Fruit fly (Drosophila melanogaster) whole organism, adult: ENCODE results near the gene CG43350.
A peak's percentile ranks its signal among the peaks of the same experiment; 100 is the strongest.

Experiments
- CG11617 ChIP-seq: fragments of 200-800 bp; sonication (Bioruptor generic); optimal IDR thresholded peaks from 2 replicates; lab custom pipeline; 2017; ENCODE audit warnings: mild to moderate bottlenecking, missing biosample characterization, missing genetic modification reagents, missing genetic modification characterization
- CG12768 ChIP-seq: fragments of 200-800 bp; sonication (Bioruptor generic); optimal IDR thresholded peaks from 2 replicates; lab custom pipeline; 2017; ENCODE audit warnings: missing biosample characterization, missing genetic modification characterization, mild to moderate bottlenecking, moderate library complexity, missing genetic modification reagents
- CG14711 ChIP-seq: fragments of 200-800 bp; sonication (Bioruptor generic); optimal IDR thresholded peaks from 2 replicates; lab custom pipeline; 2018; ENCODE audit warnings: missing biosample characterization, mild to moderate bottlenecking, missing genetic modification characterization, moderate library complexity
- CG1620 ChIP-seq: fragments of 200-800 bp; sonication (Bioruptor generic); optimal IDR thresholded peaks from 2 replicates; lab custom pipeline; 2016; ENCODE audit warnings: missing biosample characterization, missing genetic modification characterization
- CG33017 ChIP-seq: fragments of 200-800 bp; sonication (Bioruptor generic); optimal IDR thresholded peaks from 2 replicates; lab custom pipeline; 2018; ENCODE audit warnings: missing biosample characterization, mild to moderate bottlenecking, missing genetic modification characterization, moderate library complexity
- CG5204 ChIP-seq: fragments of 200-800 bp; sonication (Bioruptor generic); optimal IDR thresholded peaks from 2 replicates; lab custom pipeline; 2016; ENCODE audit warnings: missing biosample characterization, missing genetic modification characterization
- CG7045 ChIP-seq: fragments of 200-800 bp; sonication (Bioruptor generic); optimal IDR thresholded peaks from 2 replicates; lab custom pipeline; 2017; ENCODE audit warnings: missing biosample characterization, mild to moderate bottlenecking, missing genetic modification characterization
- CG7101 ChIP-seq: fragments of 200-800 bp; sonication (Bioruptor generic); optimal IDR thresholded peaks from 2 replicates; lab custom pipeline; 2018; ENCODE audit warnings: missing biosample characterization, mild to moderate bottlenecking, missing genetic modification characterization, moderate library complexity
- Clk ChIP-seq: fragments of 200-800 bp; sonication (Bioruptor generic); optimal IDR thresholded peaks from 2 replicates; lab custom pipeline; 2017; ENCODE audit warnings: missing biosample characterization, missing genetic modification characterization
- Crg-1 ChIP-seq: fragments of 200-800 bp; sonication (Bioruptor generic); optimal IDR thresholded peaks from 2 replicates; lab custom pipeline; 2016; ENCODE audit warnings: missing biosample characterization, missing genetic modification characterization
- Hr96 ChIP-seq: fragments of 200-800 bp; sonication (Bioruptor generic); optimal IDR thresholded peaks from 2 replicates; lab custom pipeline; 2016; ENCODE audit warnings: missing biosample characterization, missing genetic modification characterization
- Mnt ChIP-seq: fragments of 200-800 bp; sonication (Bioruptor generic); optimal IDR thresholded peaks from 2 replicates; lab custom pipeline; 2016; ENCODE audit warnings: missing biosample characterization, mild to moderate bottlenecking, missing genetic modification characterization
- bab1 ChIP-seq: fragments of 200-800 bp; sonication (Bioruptor generic); optimal IDR thresholded peaks from 3 replicates; lab custom pipeline; 2019; ENCODE audit warnings: missing biosample characterization, mild to moderate bottlenecking, missing genetic modification characterization, moderate library complexity
- cic ChIP-seq: fragments of 200-800 bp; sonication (Bioruptor generic); optimal IDR thresholded peaks from 2 replicates; lab custom pipeline; 2017; ENCODE audit warnings: missing biosample characterization, mild to moderate bottlenecking, missing genetic modification characterization, moderate library complexity
- cnc ChIP-seq, 2 experiments: fragments of >200 bp; optimal IDR thresholded peaks; 2 replicates each; lab custom pipeline; 2017
- kay ChIP-seq: fragments of 200-800 bp; sonication (Bioruptor generic); peaks from one replicate; lab custom pipeline; 2016; ENCODE audit warnings: missing biosample characterization, missing genetic modification characterization, borderline replicate concordance
- ovo ChIP-seq: fragments of 200-800 bp; sonication (Bioruptor generic); optimal IDR thresholded peaks from 2 replicates; lab custom pipeline; 2016; ENCODE audit warnings: missing biosample characterization, missing genetic modification characterization
- pad ChIP-seq: fragments of 200-800 bp; sonication (Bioruptor generic); optimal IDR thresholded peaks from 3 replicates; lab custom pipeline; 2017; ENCODE audit warnings: missing biosample characterization, missing genetic modification characterization, mild to moderate bottlenecking, moderate library complexity, missing genetic modification reagents
- tj ChIP-seq: fragments of 200-800 bp; sonication (Bioruptor generic); optimal IDR thresholded peaks from 3 replicates; lab custom pipeline; 2017; ENCODE audit warnings: missing biosample characterization, mild to moderate bottlenecking, missing genetic modification characterization, moderate library complexity
- toe ChIP-seq: fragments of 200-800 bp; sonication (Bioruptor generic); optimal IDR thresholded peaks from 2 replicates; lab custom pipeline; 2016; ENCODE audit warnings: missing biosample characterization, missing genetic modification characterization

The CG43350 gene

dm6 chr2L:9387240-9387672, 37.9 kb downstream of the CG43350 start, which contains the start of gene Aldh:
TSS of gene Aldh (plus strand) at chr2L:9387389.
- TF ChIP-seq bab1 (GFP tag; lab: Kevin White, UChicago) (peak; percentile 77), toe (GFP tag; lab: Kevin White, UChicago) (peak; percentile 72), Clk (GFP tag; lab: Kevin White, UChicago) (peak; percentile 78), ovo (GFP tag; lab: Kevin White, UChicago) (peak; percentile 40), CG7101 (tag; lab: Kevin White, UChicago) (peak; percentile 83), CG1620 (peak; percentile 57), Crg-1 (peak; percentile 66), CG7045 (GFP tag; lab: Kevin White, UChicago) (peak; percentile 87), CG5204 (GFP tag; lab: Kevin White, UChicago) (peak; percentile 70), CG11617 (GFP tag; lab: Kevin White, UChicago) (peak; percentile 82), kay (GFP tag; lab: Kevin White, UChicago) (peak; percentile 77), CG14711 (peak; percentile 70), Mnt (peak; percentile 31), Hr96 (GFP tag; lab: Kevin White, UChicago) (peak; percentile 60), tj (peak; percentile 46), cic (GFP tag; lab: Kevin White, UChicago) (peak; percentile 54), cnc (optimal IDR thresholded peaks at IDR 0.05; lab: Kevin White, UChicago) (no peak), CG33017 (tag; lab: Kevin White, UChicago) (peak; percentile 84), CG12768 (GFP tag; lab: Kevin White, UChicago) (peak; percentile 82), pad (GFP tag; lab: Kevin White, UChicago) (peak; percentile 93)

dm6 chr2L:9388013-9388605, 38.8 kb downstream of the CG43350 start:
- TF ChIP-seq cnc (optimal IDR thresholded peaks at IDR 0.05; lab: Kevin White, UChicago) (no peak), pad (GFP tag; lab: Kevin White, UChicago) (peak; percentile 78), ovo (GFP tag; lab: Kevin White, UChicago) (no peak), CG5204 (GFP tag; lab: Kevin White, UChicago) (peak; percentile 14), kay (GFP tag; lab: Kevin White, UChicago) (no peak), CG14711 (peak; percentile 84), CG12768 (GFP tag; lab: Kevin White, UChicago) (peak; percentile 73), cic (GFP tag; lab: Kevin White, UChicago) (peak; percentile 10), Crg-1 (peak; percentile 56), toe (GFP tag; lab: Kevin White, UChicago) (no peak), Clk (GFP tag; lab: Kevin White, UChicago) (peak; percentile 61), Hr96 (GFP tag; lab: Kevin White, UChicago) (no peak), Mnt (peak; percentile 44), tj (peak; percentile 85), CG33017 (tag; lab: Kevin White, UChicago) (peak; percentile 88), CG1620 (peak; percentile 33), CG11617 (GFP tag; lab: Kevin White, UChicago) (peak; percentile 63), CG7045 (GFP tag; lab: Kevin White, UChicago) (peak; percentile 63), bab1 (GFP tag; lab: Kevin White, UChicago) (peak; percentile 78), CG7101 (tag; lab: Kevin White, UChicago) (peak; percentile 81)

dm6 chr2L:9388924-9389765, 39.8 kb downstream of the CG43350 start:
- TF ChIP-seq CG5204 (GFP tag; lab: Kevin White, UChicago), result no peak
- TF ChIP-seq CG7101 (tag; lab: Kevin White, UChicago), result no peak
- TF ChIP-seq kay (GFP tag; lab: Kevin White, UChicago), result peak; percentile 58
- peak; percentile 84 for TF ChIP-seq cic (GFP tag; lab: Kevin White, UChicago)
- TF ChIP-seq CG33017 (tag; lab: Kevin White, UChicago), result no peak
- peak; percentile 76 for TF ChIP-seq Mnt
- TF ChIP-seq bab1 (GFP tag; lab: Kevin White, UChicago), result no peak
- TF ChIP-seq CG14711, result no peak
- no peak for TF ChIP-seq toe (GFP tag; lab: Kevin White, UChicago)
- no peak for TF ChIP-seq ovo (GFP tag; lab: Kevin White, UChicago)
- TF ChIP-seq CG11617 (GFP tag; lab: Kevin White, UChicago), result no peak
- TF ChIP-seq Hr96 (GFP tag; lab: Kevin White, UChicago), result no peak
- no peak for TF ChIP-seq cnc (optimal IDR thresholded peaks at IDR 0.05; lab: Kevin White, UChicago)
- TF ChIP-seq tj, result peak; percentile 55
- no peak for TF ChIP-seq Clk (GFP tag; lab: Kevin White, UChicago)
- TF ChIP-seq pad (GFP tag; lab: Kevin White, UChicago), result no peak

dm6 chr2L:9396396-9396795, 47.0 kb downstream of the CG43350 start:
- TF ChIP-seq tj (no peak), CG33017 (tag; lab: Kevin White, UChicago) (no peak), kay (GFP tag; lab: Kevin White, UChicago) (no peak), CG11617 (GFP tag; lab: Kevin White, UChicago) (no peak), Mnt (no peak), ovo (GFP tag; lab: Kevin White, UChicago) (no peak), cnc (optimal IDR thresholded peaks at IDR 0.05; lab: Kevin White, UChicago) (no peak), pad (GFP tag; lab: Kevin White, UChicago) (no peak), CG12768 (GFP tag; lab: Kevin White, UChicago) (no peak), CG5204 (GFP tag; lab: Kevin White, UChicago) (no peak), toe (GFP tag; lab: Kevin White, UChicago) (no peak), Clk (GFP tag; lab: Kevin White, UChicago) (no peak), CG7045 (GFP tag; lab: Kevin White, UChicago) (no peak), CG14711 (no peak), Hr96 (GFP tag; lab: Kevin White, UChicago) (no peak), Crg-1 (no peak), CG7101 (tag; lab: Kevin White, UChicago) (no peak), bab1 (GFP tag; lab: Kevin White, UChicago) (no peak), CG1620 (no peak), cic (GFP tag; lab: Kevin White, UChicago) (no peak)
